Fruit fly (Drosophila melanogaster) S2 (cell line): ENCODE results near the gene sick.

Experiments used
- CG8478 ChIP-seq: fragments of >200 bp; optimal IDR thresholded peaks from 2 replicates; lab custom pipeline; 2018
- CTCF ChIP-seq, 2 experiments: fragments of >200 bp; optimal IDR thresholded peaks; 2 replicates each; lab custom pipeline; 2018

DNA sequence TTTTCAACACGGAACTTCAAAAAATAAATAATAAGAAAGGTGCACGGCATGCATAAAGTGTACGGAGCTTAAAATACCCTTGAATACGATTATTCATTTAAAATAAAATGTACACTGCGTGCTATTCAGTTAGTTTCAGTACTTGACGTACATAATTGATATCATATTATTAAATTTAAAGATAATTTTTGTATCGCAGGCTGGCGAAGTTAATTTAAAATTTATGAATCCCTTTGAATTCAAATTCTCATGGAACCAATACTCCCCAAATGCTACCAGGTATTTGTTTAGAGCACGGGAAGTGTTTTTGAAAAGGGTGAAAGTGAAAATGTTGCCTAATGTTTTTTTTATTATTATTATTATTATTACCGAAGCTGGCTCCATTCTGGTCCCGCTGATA, 59.1 kb downstream of the sick start:
- TF ChIP-seq CTCF (optimal IDR thresholded peaks at IDR 0.05; lab: Kevin White, UChicago) (no peak), CG8478 (lab: Kevin White, UChicago) (no peak)
